Fruit fly (Drosophila melanogaster) whole organism, embryonic: ENCODE data around the gene CG34265.

ENCODE experiments used
- CG1024 ChIP-seq: fragments of 200-800 bp; sonication (Bioruptor generic); IDR thresholded peaks from 2 replicates; pipeline ENCODE4 v1.3.6; 2022; ENCODE audit warnings: missing biosample characterization, missing genetic modification characterization
- CG10366 ChIP-seq: fragments of 200-800 bp; sonication (Bioruptor generic); IDR thresholded peaks from 2 replicates; pipeline ENCODE4 v1.3.6; 2022; ENCODE audit warnings: missing biosample characterization, missing genetic modification characterization
- CG12391 ChIP-seq: fragments of 200-800 bp; sonication (Bioruptor generic); optimal IDR thresholded peaks from 3 replicates; lab custom pipeline; 2018; ENCODE audit warnings: missing biosample characterization, mild to moderate bottlenecking, missing genetic modification characterization, moderate library complexity
- CG12769 ChIP-seq: fragments of 200-800 bp; sonication (Bioruptor generic); optimal IDR thresholded peaks from 2 replicates; lab custom pipeline; 2019; ENCODE audit warnings: missing biosample characterization, mild to moderate bottlenecking, missing genetic modification characterization, moderate library complexity
- CG13296 ChIP-seq: fragments of 200-800 bp; sonication (Bioruptor generic); optimal IDR thresholded peaks from 3 replicates; lab custom pipeline; 2018; ENCODE audit warnings: missing biosample characterization, mild to moderate bottlenecking, missing genetic modification characterization
- CG15269 ChIP-seq: fragments of 200-800 bp; sonication (Bioruptor generic); optimal IDR thresholded peaks from 2 replicates; lab custom pipeline; 2018; ENCODE audit warnings: missing biosample characterization, mild to moderate bottlenecking, missing genetic modification characterization, moderate library complexity
- CG15479 ChIP-seq: fragments of 200-800 bp; sonication (Bioruptor generic); optimal IDR thresholded peaks from 3 replicates; lab custom pipeline; 2019; ENCODE audit warnings: missing biosample characterization, mild to moderate bottlenecking, missing genetic modification characterization, moderate library complexity
- CG16779 ChIP-seq: fragments of 200-800 bp; sonication (Bioruptor generic); IDR thresholded peaks from 2 replicates; pipeline ENCODE4 v1.3.6; 2022; ENCODE audit warnings: missing biosample characterization, missing genetic modification characterization
- CG17568 ChIP-seq: fragments of 200-800 bp; sonication (Bioruptor generic); optimal IDR thresholded peaks from 2 replicates; lab custom pipeline; 2018; ENCODE audit warnings: missing biosample characterization, mild to moderate bottlenecking, missing genetic modification characterization, moderate library complexity
- CG18599 ChIP-seq: fragments of 200-800 bp; sonication (Bioruptor generic); optimal IDR thresholded peaks from 3 replicates; lab custom pipeline; 2017; ENCODE audit warnings: missing biosample characterization, missing genetic modification characterization, mild to moderate bottlenecking, moderate library complexity, missing genetic modification reagents
- CG34376 ChIP-seq: fragments of 200-800 bp; sonication (Bioruptor generic); optimal IDR thresholded peaks from 2 replicates; lab custom pipeline; 2018; ENCODE audit warnings: missing biosample characterization, mild to moderate bottlenecking, missing genetic modification characterization
- CG5180 ChIP-seq: fragments of 200-800 bp; sonication (Bioruptor generic); optimal IDR thresholded peaks from 3 replicates; lab custom pipeline; 2017; ENCODE audit warnings: missing biosample characterization, missing genetic modification characterization, mild to moderate bottlenecking, moderate library complexity, missing genetic modification reagents
- CG7745 ChIP-seq: fragments of 200-800 bp; sonication (Bioruptor generic); optimal IDR thresholded peaks from 2 replicates; lab custom pipeline; 2018; ENCODE audit warnings: missing biosample characterization, mild to moderate bottlenecking, missing genetic modification characterization, moderate library complexity
- CG9797 ChIP-seq: fragments of 200-800 bp; sonication (Bioruptor generic); optimal IDR thresholded peaks from 3 replicates; lab custom pipeline; 2018; ENCODE audit warnings: missing biosample characterization, mild to moderate bottlenecking, missing genetic modification characterization
- Dp ChIP-seq: fragments of 200-800 bp; sonication (Bioruptor generic); optimal IDR thresholded peaks from 2 replicates; lab custom pipeline; 2018; ENCODE audit warnings: missing biosample characterization, mild to moderate bottlenecking, missing genetic modification characterization, moderate library complexity
- ERR ChIP-seq: fragments of 200-800 bp; sonication (Bioruptor generic); optimal IDR thresholded peaks from 2 replicates; lab custom pipeline; 2016; ENCODE audit warnings: missing biosample characterization, missing genetic modification characterization
- Ets65A ChIP-seq: fragments of 200-800 bp; sonication (Bioruptor generic); peaks from one replicate; lab custom pipeline; 2016; ENCODE audit warnings: missing biosample characterization, missing genetic modification characterization
- Hr78 ChIP-seq, 2 experiments: fragments of 200-800 bp in 1 of 2; fragments of >200 bp in 1 of 2; sonication (Bioruptor generic) in 1 of 2; optimal IDR thresholded peaks; 2 replicates each; lab custom pipeline; 2017 to 2019; ENCODE audit warnings: missing biosample characterization in 2 of 2, missing genetic modification characterization in 2 of 2, mild to moderate bottlenecking in 1 of 2, moderate library complexity in 1 of 2
- Med ChIP-seq: fragments of 200-800 bp; sonication (Bioruptor generic); peaks from one replicate; lab custom pipeline; 2016; ENCODE audit warnings: missing biosample characterization, missing genetic modification characterization, mild to moderate bottlenecking, inconsistent platforms, moderate library complexity
- Nf-YB ChIP-seq: fragments of 200-800 bp; sonication (Bioruptor generic); optimal IDR thresholded peaks from 3 replicates; lab custom pipeline; 2019; ENCODE audit warnings: missing biosample characterization, mild to moderate bottlenecking, missing genetic modification characterization, moderate library complexity
- Nf-YC ChIP-seq: fragments of 200-800 bp; optimal IDR thresholded peaks from 3 replicates; lab custom pipeline; 2019; ENCODE audit warnings: missing biosample characterization, mild to moderate bottlenecking, missing genetic modification characterization, moderate library complexity
- Pdp1 ChIP-seq, 2 experiments: fragments of 200-800 bp; sonication (Bioruptor generic); optimal IDR thresholded peaks; 3 replicates each; lab custom pipeline; 2016; ENCODE audit warnings: missing biosample characterization in 2 of 2, missing genetic modification characterization in 2 of 2, mild to moderate bottlenecking in 1 of 2, moderate library complexity in 1 of 2
- Rfx ChIP-seq: fragments of 200-800 bp; sonication (Bioruptor generic); IDR thresholded peaks from 2 replicates; pipeline ENCODE4 v1.3.6; 2022; ENCODE audit warnings: missing biosample characterization, missing genetic modification characterization
- Xbp1 ChIP-seq: fragments of 200-800 bp; sonication (Bioruptor generic); optimal IDR thresholded peaks from 3 replicates; lab custom pipeline; 2016; ENCODE audit warnings: missing biosample characterization, mild to moderate bottlenecking, missing genetic modification characterization
- caup ChIP-seq: fragments of 200-800 bp; sonication (Bioruptor generic); optimal IDR thresholded peaks from 3 replicates; lab custom pipeline; 2017; ENCODE audit warnings: missing biosample characterization, mild to moderate bottlenecking, missing genetic modification characterization, moderate library complexity; ENCODE audit not compliant: severe bottlenecking
- chinmo ChIP-seq: fragments of 200-800 bp; sonication (Bioruptor generic); IDR thresholded peaks from 4 replicates; pipeline ENCODE4 v1.3.6; 2022; ENCODE audit warnings: missing biosample characterization, missing genetic modification characterization; ENCODE audit not compliant: partially characterized antibody
- danr ChIP-seq: fragments of 200-800 bp; sonication (Bioruptor generic); IDR thresholded peaks from 2 replicates; pipeline ENCODE4 v1.3.6; 2022; ENCODE audit warnings: missing biosample characterization, missing genetic modification characterization
- dm ChIP-seq: fragments of 200-800 bp; sonication (Bioruptor generic); optimal IDR thresholded peaks from 3 replicates; lab custom pipeline; 2016; ENCODE audit warnings: missing biosample characterization, missing genetic modification characterization
- en ChIP-seq: fragments of 200-800 bp; sonication (Bioruptor generic); optimal IDR thresholded peaks from 2 replicates; lab custom pipeline; 2016; ENCODE audit warnings: missing biosample characterization, missing genetic modification characterization
- fd3F ChIP-seq: fragments of 200-800 bp; sonication (Bioruptor generic); optimal IDR thresholded peaks from 2 replicates; lab custom pipeline; 2018; ENCODE audit warnings: missing biosample characterization, mild to moderate bottlenecking, missing genetic modification characterization, moderate library complexity
- ham ChIP-seq: fragments of 200-800 bp; sonication (Bioruptor generic); IDR thresholded peaks from 2 replicates; pipeline ENCODE4 v1.3.6; 2022; ENCODE audit warnings: missing biosample characterization, missing genetic modification characterization
- hth ChIP-seq: fragments of >200 bp; optimal IDR thresholded peaks from 2 replicates; lab custom pipeline; 2017; ENCODE audit warnings: inconsistent platforms
- mirr ChIP-seq: fragments of 200-800 bp; sonication (Bioruptor generic); optimal IDR thresholded peaks from 3 replicates; lab custom pipeline; 2018; ENCODE audit warnings: missing biosample characterization, mild to moderate bottlenecking, missing genetic modification characterization
- mld ChIP-seq: fragments of 200-800 bp; sonication (Bioruptor generic); IDR thresholded peaks from 3 replicates; pipeline ENCODE4 v1.3.6; 2022; ENCODE audit warnings: missing biosample characterization, missing genetic modification characterization; ENCODE audit not compliant: partially characterized antibody
- p53 ChIP-seq: fragments of 200-800 bp; sonication (Bioruptor generic); optimal IDR thresholded peaks from 2 replicates; lab custom pipeline; 2016; ENCODE audit warnings: missing biosample characterization, missing genetic modification characterization
- run ChIP-seq: fragments of 200-800 bp; sonication (Bioruptor generic); optimal IDR thresholded peaks from 3 replicates; lab custom pipeline; 2018; ENCODE audit warnings: missing biosample characterization, mild to moderate bottlenecking, missing genetic modification characterization
- sens ChIP-seq: fragments of 200-800 bp; sonication (Bioruptor generic); peaks from one replicate; lab custom pipeline; 2016; ENCODE audit warnings: missing biosample characterization, missing genetic modification characterization
- sug ChIP-seq: fragments of 200-800 bp; optimal IDR thresholded peaks from 2 replicates; lab custom pipeline; 2019; ENCODE audit warnings: missing biosample characterization, mild to moderate bottlenecking, missing genetic modification characterization, moderate library complexity
- zf30C ChIP-seq: fragments of 200-800 bp; sonication (Bioruptor generic); optimal IDR thresholded peaks from 3 replicates; lab custom pipeline; 2018; ENCODE audit warnings: missing biosample characterization, mild to moderate bottlenecking, missing genetic modification characterization

The CG34265 gene

DNA sequence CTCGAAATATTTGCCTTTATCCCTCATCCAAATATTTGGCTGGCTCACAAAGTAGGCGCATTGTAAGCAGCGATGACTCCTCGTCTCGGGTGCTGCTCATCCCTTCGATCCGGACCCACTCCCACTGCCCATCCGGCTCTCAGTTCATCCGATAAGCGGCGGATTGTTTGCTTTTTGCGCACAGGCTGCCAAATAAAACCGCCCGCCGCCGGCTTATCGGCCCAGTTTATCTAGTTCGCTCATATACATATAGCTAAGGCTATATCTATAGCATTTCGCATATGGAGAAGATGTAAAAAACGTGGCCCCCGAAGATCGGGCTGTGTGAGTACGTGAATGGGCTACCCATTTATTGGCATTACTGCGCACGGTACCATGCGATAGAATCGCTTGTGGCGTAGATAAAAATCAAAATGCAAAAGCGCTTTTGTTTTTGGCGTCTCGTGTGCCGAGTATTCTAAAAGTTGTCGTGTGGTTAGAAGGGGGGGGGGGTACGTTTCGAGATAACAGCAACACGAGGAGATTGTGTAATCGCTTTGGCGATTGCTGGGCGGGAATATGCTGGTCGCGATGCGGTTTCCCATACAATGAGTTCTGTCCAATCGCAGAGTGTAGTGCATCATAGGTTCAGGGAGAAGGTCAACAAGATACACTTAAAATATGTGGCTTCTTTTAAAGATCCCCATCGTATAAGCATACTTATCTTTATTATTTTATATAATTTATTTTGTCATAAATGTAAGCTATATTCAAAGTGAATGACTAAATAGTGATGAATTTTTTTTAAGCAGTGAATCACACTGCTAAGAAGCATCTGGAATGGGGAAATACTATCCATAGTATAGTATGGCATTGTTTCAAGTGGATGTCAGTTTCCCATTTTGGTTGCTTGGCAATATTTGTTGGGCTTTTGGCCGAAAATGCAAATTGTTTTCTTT lies 40.7 kb downstream of the CG34265 start (continued):
- TF ChIP-seq Hr78 (GFP tag; optimal IDR thresholded peaks at IDR 0.05; lab: Kevin White, UChicago), result no peak
- no peak for TF ChIP-seq CG9797 (GFP tag; lab: Kevin White, UChicago)
- peak; percentile 21 for TF ChIP-seq dm (GFP tag; lab: Kevin White, UChicago)
- no peak for TF ChIP-seq en (GFP tag; lab: Kevin White, UChicago)
- TF ChIP-seq Nf-YC, result peak; percentile 95
- peak; percentile 24 for TF ChIP-seq CG13296 (GFP tag; lab: Kevin White, UChicago)
- TF ChIP-seq CG18599 (GFP tag; lab: Kevin White, UChicago), result peak; percentile 30
- no peak for TF ChIP-seq CG17568
- TF ChIP-seq ham, result no peak
- no peak for TF ChIP-seq Nf-YB (GFP tag; lab: Kevin White, UChicago)
- peak; percentile 91 for TF ChIP-seq CG15479 (GFP tag; lab: Kevin White, UChicago)
- peak; percentile 76 for TF ChIP-seq sug (tag; lab: Kevin White, UChicago)
- TF ChIP-seq danr (GFP tag; lab: Robert Waterston, UW), result no peak
- TF ChIP-seq Xbp1 (GFP tag; lab: Kevin White, UChicago), result no peak
- TF ChIP-seq hth, result no peak
- no peak for TF ChIP-seq Dp
- no peak for TF ChIP-seq CG16779
- no peak for TF ChIP-seq Ets65A
- TF ChIP-seq mirr (GFP tag; lab: Kevin White, UChicago), result peak; percentile 26
- no peak for TF ChIP-seq CG7745 (tag; lab: Kevin White, UChicago)
- TF ChIP-seq Pdp1 (GFP tag; optimal IDR thresholded peaks at IDR 0.05; lab: Kevin White, UChicago), result peak in 1 of 2 experiments; percentile 95
- no peak for TF ChIP-seq CG5180 (GFP tag; lab: Kevin White, UChicago)
- TF ChIP-seq CG12769 (tag; lab: Kevin White, UChicago), result peak; percentile 61
- 0 out of 2 replicates have a peak, but pooled peaks have one; percentile 3 for TF ChIP-seq Rfx (GFP tag; lab: Robert Waterston, UW)
- TF ChIP-seq CG15269 (tag; lab: Kevin White, UChicago), result no peak
- TF ChIP-seq caup (GFP tag; lab: Kevin White, UChicago), result peak; percentile 41
- no peak for TF ChIP-seq p53 (GFP tag; lab: Kevin White, UChicago)
- peak; percentile 86; the same call in 1 of the 4 replicates for TF ChIP-seq chinmo (GFP tag; lab: Robert Waterston, UW)
- TF ChIP-seq CG12391, result no peak
- TF ChIP-seq ERR (GFP tag; lab: Kevin White, UChicago), result no peak
- TF ChIP-seq Med, result peak; percentile 75
- TF ChIP-seq CG34376 (GFP tag; lab: Kevin White, UChicago), result peak; percentile 56
- no peak for TF ChIP-seq zf30C
- peak; percentile 20 for TF ChIP-seq sens (GFP tag; lab: Kevin White, UChicago)
- no peak for TF ChIP-seq mld
- TF ChIP-seq fd3F (GFP tag; lab: Kevin White, UChicago), result no peak
- no peak for TF ChIP-seq run

DNA sequence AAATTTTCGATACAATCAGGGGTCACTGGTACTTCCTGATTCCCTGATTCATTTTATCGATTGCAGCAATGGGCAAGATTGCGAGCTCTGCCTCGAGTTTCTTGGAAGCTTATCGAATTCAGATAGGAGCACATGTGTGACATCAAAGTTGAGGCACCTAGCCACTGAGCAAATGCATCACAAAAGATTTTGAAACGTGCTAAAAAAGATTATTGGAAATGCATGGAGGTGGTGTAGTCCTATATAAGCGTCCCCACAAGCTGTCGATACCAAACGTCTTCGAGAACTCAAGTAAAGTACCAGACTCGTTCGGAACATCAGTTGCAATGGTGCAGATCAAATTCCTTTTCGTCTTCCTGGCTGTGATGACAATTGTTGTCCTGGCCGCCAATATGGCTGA lies 45.8 kb downstream of the CG34265 start, which contains the start of gene Drsl2:
Gene Drsl2, plus strand, starts transcription at position 301 of the 400 bp plus-strand sequence.
- TF ChIP-seq Ets65A, result peak; percentile 4
- TF ChIP-seq CG1024 (GFP tag; lab: Robert Waterston, UW), result no peak
- TF ChIP-seq CG10366, result no peak
- TF ChIP-seq, all 482 proteins: peak for 1
